Worm (Caenorhabditis elegans) whole organism, L1 larva: ENCODE data around the gene pgph-2.

Source experiments
- C16A3.4 ChIP-seq: fragments of 150-350 bp; optimal IDR thresholded peaks from 2 replicates; lab custom pipeline; 2014; ENCODE audit warnings: missing biosample characterization, missing genetic modification characterization
- F16B12.6 ChIP-seq: fragments of 150-350 bp; optimal IDR thresholded peaks from 2 replicates; lab custom pipeline; 2014; ENCODE audit warnings: missing biosample characterization, missing genetic modification characterization
- ama-1 ChIP-seq: fragments of 150-350 bp; optimal IDR thresholded peaks from 2 replicates; lab custom pipeline; 2014
- ceh-8 ChIP-seq: fragments of 200-800 bp; sonication (Bioruptor generic); optimal IDR thresholded peaks from 2 replicates; lab custom pipeline; 2018; ENCODE audit warnings: mild to moderate bottlenecking, missing genetic modification characterization, moderate library complexity, missing compliant biosample characterization
- ceh-82 ChIP-seq, 3 experiments: fragments of 150-350 bp in 1 of 3; sonication (generic microtip) in 2 of 3; optimal IDR thresholded peaks; 2 replicates each; lab custom pipeline; 2014 to 2017; ENCODE audit warnings: missing biosample characterization in 3 of 3, missing genetic modification characterization in 3 of 3
- ceh-88 ChIP-seq: fragments of 200-800 bp; sonication (Bioruptor generic); IDR thresholded peaks from 2 replicates; pipeline ENCODE4 v1.3.6; 2022; ENCODE audit warnings: missing genetic modification characterization, missing compliant biosample characterization
- ceh-90 ChIP-seq: sonication (generic microtip); optimal IDR thresholded peaks from 2 replicates; lab custom pipeline; 2016; ENCODE audit warnings: missing genetic modification characterization, missing compliant biosample characterization
- ces-1 ChIP-seq: fragments of 150-350 bp; optimal IDR thresholded peaks from 2 replicates; lab custom pipeline; 2014; ENCODE audit warnings: missing biosample characterization, missing genetic modification reagents, missing genetic modification characterization
- dpl-1 ChIP-seq, 3 experiments: fragments of 150-350 bp in 2 of 3; sonication (generic microtip) in 1 of 3; optimal IDR thresholded peaks; 2 replicates each; lab custom pipeline; 2014 to 2017; ENCODE audit warnings: missing biosample characterization in 3 of 3, missing genetic modification characterization in 3 of 3, missing genetic modification reagents in 3 of 3
- dsc-1 ChIP-seq: sonication (generic microtip); optimal IDR thresholded peaks from 2 replicates; lab custom pipeline; 2016; ENCODE audit warnings: mild to moderate bottlenecking, missing genetic modification characterization, missing compliant biosample characterization
- efl-1 ChIP-seq, 4 experiments: fragments of 150-350 bp; optimal IDR thresholded peaks in 3 of 4; peaks in 1 of 4; 1 replicate in 1 of 4; 2 replicates in 3 of 4; lab custom pipeline; 2014; ENCODE audit warnings: missing biosample characterization in 2 of 4, missing genetic modification characterization in 2 of 4, missing genetic modification reagents in 2 of 4
- efl-3 ChIP-seq: fragments of 200-800 bp; sonication (Bioruptor generic); optimal IDR thresholded peaks from 2 replicates; lab custom pipeline; 2018; ENCODE audit warnings: mild to moderate bottlenecking, missing genetic modification characterization, missing compliant biosample characterization
- egl-13 ChIP-seq: sonication (generic microtip); optimal IDR thresholded peaks from 2 replicates; lab custom pipeline; 2016; ENCODE audit warnings: missing genotype, missing genetic modification reagents, missing genetic modification characterization, missing compliant biosample characterization
- elt-2 ChIP-seq: sonication (generic microtip); optimal IDR thresholded peaks from 2 replicates; lab custom pipeline; 2016; ENCODE audit warnings: missing genetic modification characterization, mild to moderate bottlenecking, inconsistent platforms, missing compliant biosample characterization, missing genetic modification reagents
- elt-3 ChIP-seq, 6 experiments: fragments of 150-350 bp in 1 of 6; sonication (generic microtip); optimal IDR thresholded peaks; 2 replicates each; lab custom pipeline; 2017 to 2018; ENCODE audit warnings: missing biosample characterization in 6 of 6, missing genetic modification characterization in 6 of 6, inconsistent platforms in 1 of 6
- ets-5 ChIP-seq: fragments of 200-800 bp; sonication (Bioruptor generic); IDR thresholded peaks from 2 replicates; pipeline ENCODE4 v1.3.6; 2022; ENCODE audit warnings: missing genetic modification characterization, missing compliant biosample characterization
- fkh-10 ChIP-seq: sonication (generic microtip); optimal IDR thresholded peaks from 2 replicates; lab custom pipeline; 2017; ENCODE audit warnings: missing biosample characterization, missing genetic modification reagents, missing genetic modification characterization
- fos-1 ChIP-seq: fragments of 150-350 bp; optimal IDR thresholded peaks from 2 replicates; lab custom pipeline; 2014; ENCODE audit warnings: missing biosample characterization, missing genetic modification characterization
- grh-1 ChIP-seq: fragments of 200-800 bp; sonication (Bioruptor generic); IDR thresholded peaks from 2 replicates; pipeline ENCODE4 v1.3.6; 2022; ENCODE audit warnings: missing genetic modification reagents, missing genetic modification characterization, missing compliant biosample characterization
- hlh-4 ChIP-seq: sonication (generic microtip); optimal IDR thresholded peaks from 2 replicates; lab custom pipeline; 2016; ENCODE audit warnings: mild to moderate bottlenecking, missing genetic modification characterization, missing compliant biosample characterization
- irx-1 ChIP-seq: sonication (generic microtip); optimal IDR thresholded peaks from 2 replicates; lab custom pipeline; 2016; ENCODE audit warnings: missing genetic modification characterization, missing compliant biosample characterization
- isw-1 ChIP-seq: fragments of 200-800 bp; sonication (Bioruptor generic); IDR thresholded peaks from 2 replicates; pipeline ENCODE4 v1.3.6; 2022; ENCODE audit warnings: missing genetic modification characterization, missing compliant biosample characterization
- lin-13 ChIP-seq: fragments of 150-350 bp; optimal IDR thresholded peaks from 2 replicates; lab custom pipeline; 2014; ENCODE audit warnings: missing biosample characterization, missing genetic modification reagents, missing genetic modification characterization
- lin-14 ChIP-seq: fragments of 200-800 bp; sonication (Bioruptor generic); optimal IDR thresholded peaks from 2 replicates; lab custom pipeline; 2018; ENCODE audit warnings: mild to moderate bottlenecking, missing genetic modification characterization, moderate library complexity, missing compliant biosample characterization
- lin-15B ChIP-seq: fragments of 150-350 bp; sonication (generic microtip); optimal IDR thresholded peaks from 3 replicates; lab custom pipeline; 2014; ENCODE audit warnings: missing biosample characterization, missing genetic modification characterization
- lin-35 ChIP-seq, 2 experiments: fragments of 150-350 bp; optimal IDR thresholded peaks; 2 replicates each; lab custom pipeline; 2014; ENCODE audit warnings: missing biosample characterization in 2 of 2, missing genetic modification characterization in 2 of 2, missing genetic modification reagents in 2 of 2
- lin-39 ChIP-seq: fragments of 150-350 bp; optimal IDR thresholded peaks from 2 replicates; lab custom pipeline; 2014; ENCODE audit warnings: missing biosample characterization, missing genetic modification reagents, missing genetic modification characterization
- lir-3 ChIP-seq: sonication (generic microtip); optimal IDR thresholded peaks from 2 replicates; lab custom pipeline; 2016; ENCODE audit warnings: mild to moderate bottlenecking, missing genetic modification characterization, moderate library complexity, missing compliant biosample characterization; ENCODE audit not compliant: poor library complexity
- mab-9 ChIP-seq: fragments of 200-800 bp; sonication (Bioruptor generic); IDR thresholded peaks from 2 replicates; pipeline ENCODE4 v1.3.6; 2022; ENCODE audit warnings: missing genetic modification reagents, missing genetic modification characterization, missing compliant biosample characterization
- mdl-1 ChIP-seq, 2 experiments: fragments of 150-350 bp; optimal IDR thresholded peaks; 2 replicates each; lab custom pipeline; 2014 to 2017; ENCODE audit warnings: missing biosample characterization in 2 of 2, missing genetic modification characterization in 2 of 2, inconsistent platforms in 1 of 2
- mep-1 ChIP-seq: fragments of 150-350 bp; optimal IDR thresholded peaks from 2 replicates; lab custom pipeline; 2014; ENCODE audit warnings: missing biosample characterization, missing genetic modification characterization
- nhr-19 ChIP-seq: fragments of 200-800 bp; sonication (Bioruptor generic); conservative IDR thresholded peaks from 2 replicates; pipeline ENCODE4 v1.3.6; 2022; ENCODE audit warnings: missing genetic modification characterization, missing compliant biosample characterization
- nhr-237 ChIP-seq: fragments of 150-350 bp; optimal IDR thresholded peaks from 2 replicates; lab custom pipeline; 2014; ENCODE audit warnings: missing biosample characterization, missing genetic modification characterization
- nhr-28 ChIP-seq: fragments of 150-350 bp; optimal IDR thresholded peaks from 2 replicates; lab custom pipeline; 2014; ENCODE audit warnings: missing biosample characterization, missing genetic modification characterization
- nhr-71 ChIP-seq: sonication (generic microtip); optimal IDR thresholded peaks from 2 replicates; lab custom pipeline; 2016; ENCODE audit warnings: mild to moderate bottlenecking, missing genetic modification characterization, moderate library complexity, missing compliant biosample characterization
- nhr-76 ChIP-seq: sonication (generic microtip); optimal IDR thresholded peaks from 2 replicates; lab custom pipeline; 2017; ENCODE audit warnings: missing biosample characterization, missing genetic modification characterization
- nhr-85 ChIP-seq: sonication (generic microtip); peaks from one replicate; lab custom pipeline; 2016; ENCODE audit warnings: missing genetic modification characterization, inconsistent platforms, missing compliant biosample characterization
- nhr-90 ChIP-seq: sonication (generic microtip); optimal IDR thresholded peaks from 2 replicates; lab custom pipeline; 2016; ENCODE audit warnings: mild to moderate bottlenecking, missing genetic modification characterization, missing compliant biosample characterization; ENCODE audit not compliant: poor library complexity
- pag-3 ChIP-seq: sonication (generic microtip); optimal IDR thresholded peaks from 2 replicates; lab custom pipeline; 2017; ENCODE audit warnings: missing genetic modification characterization, mild to moderate bottlenecking, missing compliant biosample characterization, antibody characterized with exemption, borderline replicate concordance; ENCODE audit not compliant: insufficient read depth
- pax-3 ChIP-seq: fragments of 200-800 bp; sonication (Bioruptor generic); optimal IDR thresholded peaks from 2 replicates; lab custom pipeline; 2018; ENCODE audit warnings: mild to moderate bottlenecking, missing genetic modification characterization, moderate library complexity, missing compliant biosample characterization
- rnt-1 ChIP-seq: sonication (generic microtip); optimal IDR thresholded peaks from 2 replicates; lab custom pipeline; 2016; ENCODE audit warnings: mild to moderate bottlenecking, missing genetic modification characterization, moderate library complexity, missing compliant biosample characterization
- snu-23 ChIP-seq: sonication (generic microtip); optimal IDR thresholded peaks from 2 replicates; lab custom pipeline; 2016; ENCODE audit warnings: missing genetic modification characterization, missing compliant biosample characterization
- sox-4 ChIP-seq: sonication (generic microtip); optimal IDR thresholded peaks from 2 replicates; lab custom pipeline; 2016; ENCODE audit warnings: missing genetic modification characterization, missing compliant biosample characterization
- sup-37 ChIP-seq: fragments of 200-800 bp; sonication (Bioruptor generic); optimal IDR thresholded peaks from 2 replicates; lab custom pipeline; 2018; ENCODE audit warnings: mild to moderate bottlenecking, missing genetic modification characterization, missing compliant biosample characterization
- swsn-7 ChIP-seq: sonication (generic microtip); optimal IDR thresholded peaks from 2 replicates; lab custom pipeline; 2016; ENCODE audit warnings: missing genetic modification characterization, missing compliant biosample characterization
- tbx-2 ChIP-seq: sonication (generic microtip); optimal IDR thresholded peaks from 2 replicates; lab custom pipeline; 2016; ENCODE audit warnings: missing genetic modification characterization, missing compliant biosample characterization
- unc-86 ChIP-seq: sonication (generic microtip); optimal IDR thresholded peaks from 2 replicates; lab custom pipeline; 2016; ENCODE audit warnings: missing genetic modification characterization, missing compliant biosample characterization
- vab-15 ChIP-seq: sonication (generic microtip); optimal IDR thresholded peaks from 2 replicates; lab custom pipeline; 2017; ENCODE audit warnings: missing genotype, mild to moderate bottlenecking, missing genetic modification characterization, missing compliant biosample characterization
- zip-4 ChIP-seq: fragments of 200-800 bp; sonication (Bioruptor generic); optimal IDR thresholded peaks from 2 replicates; lab custom pipeline; 2018; ENCODE audit warnings: mild to moderate bottlenecking, missing genetic modification characterization, moderate library complexity, missing compliant biosample characterization
- ztf-4 ChIP-seq: fragments of 150-350 bp; optimal IDR thresholded peaks from 2 replicates; lab custom pipeline; 2014; ENCODE audit warnings: missing biosample characterization, missing genetic modification characterization

The pgph-2 gene

ce11 chrV:5778216-5778615 is 13.3 kb downstream of the pgph-2 start:
- TF ChIP-seq grh-1 (GFP tag; lab: Robert Waterston, UW): peak; percentile 57
- peak; percentile 70 for TF ChIP-seq nhr-19 (GFP tag; lab: Robert Waterston, UW)
- peak; percentile 25 for TF ChIP-seq nhr-85 (tag; lab: Kevin White, UChicago)
- peak; percentile 25; the same call in 1 of the 2 replicates for TF ChIP-seq isw-1 (GFP tag; lab: Robert Waterston, UW)
- TF ChIP-seq, all 84 proteins: peak for 4; not testable (repeated sequence) for 80

- TF ChIP-seq ama-1 (lab: Kevin White, UChicago) (no peak), snu-23 (GFP tag; lab: Kevin White, UChicago) (peak; percentile 32), sup-37 (GFP tag; lab: Kevin White, UChicago) (no peak), mdl-1 (tag; optimal IDR thresholded peaks at IDR 0.05; lab: Kevin White, UChicago) (peak in 1 of 2 experiments; percentile 22), ceh-82 (tag; optimal IDR thresholded peaks at IDR 0.05; lab: Kevin White, UChicago) (peak in 2 of 3 experiments; percentile 19 to 45), rnt-1 (tag; lab: Kevin White, UChicago) (peak; percentile 68), mep-1 (tag; lab: Kevin White, UChicago) (no peak), dsc-1 (tag; lab: Kevin White, UChicago) (no peak), fkh-10 (no peak), ceh-90 (tag; lab: Kevin White, UChicago) (no peak), lin-13 (GFP tag; lab: Kevin White, UChicago) (no peak), lin-15B (tag; lab: Kevin White, UChicago) (no peak), tbx-2 (tag; lab: Kevin White, UChicago) (no peak), nhr-19 (GFP tag; lab: Robert Waterston, UW) (peak; percentile 63), ceh-8 (no peak), nhr-76 (tag; lab: Kevin White, UChicago) (no peak), zip-4 (GFP tag; lab: Kevin White, UChicago) (no peak), C16A3.4 (tag; lab: Kevin White, UChicago) (no peak), ets-5 (GFP tag; lab: Robert Waterston, UW) (no peak), ztf-4 (tag; lab: Kevin White, UChicago) (no peak), hlh-4 (tag; lab: Kevin White, UChicago) (no peak), efl-1 (optimal IDR thresholded peaks at IDR 0.05; lab: Kevin White, UChicago) (peak; percentile 8 to 36), efl-1 (GFP tag; optimal IDR thresholded peaks at IDR 0.05 in 1 of 2; lab: Kevin White, UChicago) (peak in 1 of 2 experiments; percentile 2), elt-3 (tag; optimal IDR thresholded peaks at IDR 0.05; lab: Kevin White, UChicago) (no peak), lin-14 (peak; percentile 77), isw-1 (GFP tag; lab: Robert Waterston, UW) (no peak), ceh-88 (no peak), efl-3 (GFP tag; lab: Kevin White, UChicago) (no peak), egl-13 (tag; lab: Kevin White, UChicago) (no peak), mab-9 (no peak), lir-3 (no peak), nhr-85 (tag; lab: Kevin White, UChicago) (peak; percentile 48), lin-35 (GFP tag; optimal IDR thresholded peaks at IDR 0.05; lab: Kevin White, UChicago) (peak in 1 of 2 experiments; percentile 13), irx-1 (tag; lab: Kevin White, UChicago) (no peak), ces-1 (GFP tag; lab: Kevin White, UChicago) (no peak), nhr-90 (tag; lab: Kevin White, UChicago) (no peak), elt-2 (tag; lab: Kevin White, UChicago) (no peak), pag-3 (tag; lab: Kevin White, UChicago) (no peak), sox-4 (no peak), swsn-7 (tag; lab: Kevin White, UChicago) (no peak), lin-39 (no peak), nhr-237 (tag; lab: Kevin White, UChicago) (no peak), F16B12.6 (tag; lab: Kevin White, UChicago) (no peak), pax-3 (tag; lab: Kevin White, UChicago) (no peak), dpl-1 (GFP tag; optimal IDR thresholded peaks at IDR 0.05; lab: Kevin White, UChicago) (no peak), unc-86 (tag; lab: Kevin White, UChicago) (no peak), nhr-28 (tag; lab: Kevin White, UChicago) (no peak), nhr-71 (peak; percentile 54), fos-1 (tag; lab: Kevin White, UChicago) (no peak), vab-15 (tag; lab: Kevin White, UChicago) (no peak)
Measured at ce11 chrV:5779984-5780383, 15.1 kb downstream of the pgph-2 start.
